Fruit fly (Drosophila melanogaster) whole organism, embryonic: Measurements from ENCODE around the gene CG9674.
A peak's percentile ranks its signal among the peaks of the same experiment; 100 is the strongest.

Experiments used
- CG13775 ChIP-seq: fragments of 200-800 bp; sonication (Bioruptor generic); optimal IDR thresholded peaks from 3 replicates; lab custom pipeline; 2017; ENCODE audit warnings: missing biosample characterization, mild to moderate bottlenecking, missing genetic modification characterization
- CG4854 ChIP-seq: fragments of 200-800 bp; sonication (Bioruptor generic); optimal IDR thresholded peaks from 2 replicates; lab custom pipeline; 2016; ENCODE audit warnings: missing biosample characterization, missing genetic modification characterization, inconsistent platforms
- ase ChIP-seq: fragments of 200-800 bp; sonication (Bioruptor generic); IDR thresholded peaks from 3 replicates; pipeline ENCODE4 v1.3.6; 2022; ENCODE audit warnings: missing biosample characterization, missing genetic modification characterization
- br ChIP-seq: fragments of >200 bp; optimal IDR thresholded peaks from 2 replicates; lab custom pipeline; 2017
- chinmo ChIP-seq: fragments of 200-800 bp; sonication (Bioruptor generic); IDR thresholded peaks from 4 replicates; pipeline ENCODE4 v1.3.6; 2022; ENCODE audit warnings: missing biosample characterization, missing genetic modification characterization; ENCODE audit not compliant: partially characterized antibody
- usp ChIP-seq: fragments of >200 bp; optimal IDR thresholded peaks from 2 replicates; lab custom pipeline; 2017; ENCODE audit warnings: missing biosample characterization, missing genetic modification characterization

DNA sequence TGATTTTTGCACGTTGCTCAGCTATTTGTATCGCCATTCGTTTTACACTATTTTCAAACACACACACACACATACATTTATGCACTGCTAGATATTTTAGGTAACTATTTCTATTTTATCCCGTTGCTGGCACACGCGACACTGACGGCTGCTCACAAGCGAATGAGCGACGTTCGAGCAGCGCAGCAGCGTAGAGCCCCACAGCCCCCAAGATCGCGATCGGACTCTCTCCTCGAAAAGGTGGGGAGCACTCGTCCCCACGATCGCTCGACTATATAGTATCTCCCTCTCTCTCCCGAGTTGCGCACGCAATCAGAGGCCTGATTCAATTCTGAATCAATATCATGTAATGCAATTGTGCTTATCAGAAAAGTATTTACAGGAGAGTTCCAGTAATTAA, 7.5 kb downstream of the CG9674 start:
- TF ChIP-seq usp (GFP tag; lab: Kevin White, UChicago) (no peak), CG13775 (GFP tag; lab: Kevin White, UChicago) (no peak), CG4854 (GFP tag; lab: Kevin White, UChicago) (no peak), br (no peak), ase (GFP tag; lab: Robert Waterston, UW) (no peak), chinmo (GFP tag; lab: Robert Waterston, UW) (peak; percentile 61; the same call in 1 of the 4 replicates)
